Fruit fly (Drosophila melanogaster): ENCODE results near the gene CG31875.
A peak's percentile ranks its signal among the peaks of the same experiment; 100 is the strongest.

Gene CG31875

DNA sequence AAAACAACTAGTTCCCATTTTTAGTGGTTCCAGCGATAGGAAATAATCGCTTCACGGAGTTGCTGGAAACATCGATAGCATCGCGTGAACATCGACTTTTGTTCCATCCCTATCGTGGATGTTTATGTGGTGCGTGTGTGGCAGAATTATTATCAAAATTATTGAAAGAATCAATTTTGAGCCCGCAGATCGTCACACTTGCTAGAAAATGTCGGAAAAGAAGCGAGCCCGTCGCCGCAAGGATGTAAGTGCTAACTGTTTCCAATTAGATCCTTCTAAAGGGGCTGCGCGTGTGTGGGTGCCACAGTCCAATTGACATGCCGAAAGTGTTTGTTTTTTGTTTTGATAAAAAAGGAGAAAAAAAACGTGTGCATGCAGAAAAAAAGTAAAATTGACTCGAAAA, 6.8 kb upstream of the CG31875 start, which contains the start of gene Trp1:
Gene Trp1, plus strand, starts transcription at position 89 of the 403 bp plus-strand sequence.
- TF ChIP-seq tai (GFP tag; optimal IDR thresholded peaks at IDR 0.05) (peak; percentile 61), foxo (GFP tag; optimal IDR thresholded peaks at IDR 0.05) (no peak), Dif (GFP tag; optimal IDR thresholded peaks at IDR 0.05; ENCODE audit: partially characterized antibody) (no peak), br (GFP tag; optimal IDR thresholded peaks at IDR 0.05) (no peak), OdsH (GFP tag; optimal IDR thresholded peaks at IDR 0.05) (no peak), brk (GFP tag; optimal IDR thresholded peaks at IDR 0.05) (peak; percentile 18), Hnf4 (GFP tag; optimal IDR thresholded peaks at IDR 0.05) (peak; percentile 23), psq (GFP tag; optimal IDR thresholded peaks at IDR 0.05) (no peak), Abd-B (GFP tag; optimal IDR thresholded peaks at IDR 0.05) (no peak), Vsx2 (GFP tag; optimal IDR thresholded peaks at IDR 0.05; ENCODE audit: partially characterized antibody) (peak; percentile 57), lola (GFP tag; optimal IDR thresholded peaks at IDR 0.05) (no peak), Mio (GFP tag; optimal IDR thresholded peaks at IDR 0.05) (no peak), HLH106 (tag; optimal IDR thresholded peaks at IDR 0.05) (no peak), woc (GFP tag; optimal IDR thresholded peaks at IDR 0.05) (peak; percentile 12), Hr83 (GFP tag; optimal IDR thresholded peaks at IDR 0.05; ENCODE audit: poor library complexity, severe bottlenecking) (peak; percentile 37), sv (GFP tag; optimal IDR thresholded peaks at IDR 0.05) (no peak)

DNA sequence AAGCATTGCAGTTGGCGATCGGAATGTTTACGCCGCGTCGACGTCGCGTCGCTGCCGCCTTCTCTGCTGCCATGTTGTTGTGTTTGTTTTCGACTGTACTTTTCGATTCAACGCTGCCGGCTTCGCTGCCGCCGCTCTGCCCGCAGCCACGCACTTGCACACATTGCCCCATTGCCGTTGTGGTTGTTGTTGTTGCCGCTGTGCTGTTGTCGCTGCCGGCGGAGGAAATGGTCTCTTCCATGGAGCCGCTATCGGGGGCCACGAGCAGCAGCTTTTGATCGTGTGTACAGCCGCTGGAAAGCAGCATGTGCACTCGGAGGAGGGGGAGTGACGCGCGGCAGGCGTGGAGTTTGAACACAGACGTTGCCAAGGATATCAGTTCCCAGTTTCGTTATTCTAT, 2.0 kb upstream of the CG31875 start:
- TF ChIP-seq ey (GFP tag; optimal IDR thresholded peaks at IDR 0.05): no peak
- TF ChIP-seq Sp1 (GFP tag; optimal IDR thresholded peaks at IDR 0.05): no peak
- no peak for TF ChIP-seq Hnf4 (GFP tag; optimal IDR thresholded peaks at IDR 0.05)
- no peak for TF ChIP-seq Mio (GFP tag; optimal IDR thresholded peaks at IDR 0.05)
- TF ChIP-seq Hr83 (GFP tag; optimal IDR thresholded peaks at IDR 0.05; ENCODE audit: poor library complexity, severe bottlenecking): no peak
- no peak for TF ChIP-seq Dfd (GFP tag; optimal IDR thresholded peaks at IDR 0.05)

DNA sequence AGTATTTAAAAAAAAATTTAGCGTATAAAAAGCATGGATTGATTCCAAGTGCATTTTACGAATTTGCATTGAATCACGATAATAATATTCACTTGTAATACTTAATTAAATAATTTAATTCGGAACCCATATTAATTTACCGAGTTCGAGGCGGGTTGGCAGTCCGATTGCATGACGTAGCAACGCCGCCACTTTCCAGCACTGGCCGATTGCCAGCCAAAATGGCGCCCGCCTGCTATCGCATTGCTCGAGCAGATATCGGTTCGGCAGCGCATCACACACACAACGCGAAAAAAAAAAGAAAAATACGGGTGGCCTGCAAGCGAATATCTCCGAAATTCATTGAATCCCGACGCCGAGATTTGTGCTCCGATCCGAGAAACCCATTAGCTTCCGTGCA, 1.1 kb upstream of the CG31875 start, which contains the start of gene Ndf:
Gene Ndf, plus strand, starts transcription at position 240 of the 400 bp plus-strand sequence.
- TF ChIP-seq Rel (GFP tag; optimal IDR thresholded peaks at IDR 0.05) (no peak), Rel (tag; optimal IDR thresholded peaks at IDR 0.05) (no peak), psq (GFP tag; optimal IDR thresholded peaks at IDR 0.05) (peak; percentile 28), Dif (GFP tag; optimal IDR thresholded peaks at IDR 0.05; ENCODE audit: partially characterized antibody) (peak; percentile 6), lola (GFP tag; optimal IDR thresholded peaks at IDR 0.05) (no peak), Abd-B (GFP tag; optimal IDR thresholded peaks at IDR 0.05) (no peak), GATAd (GFP tag; optimal IDR thresholded peaks at IDR 0.05) (peak; percentile 4), pan (optimal IDR thresholded peaks at IDR 0.05) (no peak), Dfd (GFP tag; optimal IDR thresholded peaks at IDR 0.05) (no peak), CG9705 (GFP tag; optimal IDR thresholded peaks at IDR 0.05) (peak; percentile 60), ey (GFP tag; optimal IDR thresholded peaks at IDR 0.05) (peak; percentile 36), sv (GFP tag; optimal IDR thresholded peaks at IDR 0.05) (peak; percentile 39), CG32264 (GFP tag; optimal IDR thresholded peaks at IDR 0.05) (no peak), dl (GFP tag; optimal IDR thresholded peaks at IDR 0.05; ENCODE audit: insufficient read depth in 1 of 2, partially characterized antibody in 2 of 2) (no peak), foxo (GFP tag; optimal IDR thresholded peaks at IDR 0.05) (peak in 1 of 2 experiments; percentile 77), dsf (GFP tag; optimal IDR thresholded peaks at IDR 0.05; ENCODE audit: borderline replicate concordance) (no peak), usp (GFP tag; optimal IDR thresholded peaks at IDR 0.05) (no peak), Jra (GFP tag; optimal IDR thresholded peaks at IDR 0.05) (peak; percentile 41), CrebA (GFP tag; optimal IDR thresholded peaks at IDR 0.05; ENCODE audit: borderline replicate concordance) (no peak), woc (GFP tag; optimal IDR thresholded peaks at IDR 0.05) (peak; percentile 59), dmrt93B (GFP tag; optimal IDR thresholded peaks at IDR 0.05) (peak; percentile 57), Sp1 (GFP tag; optimal IDR thresholded peaks at IDR 0.05) (peak; percentile 62), br (GFP tag; optimal IDR thresholded peaks at IDR 0.05) (peak; percentile 62), jim (GFP tag; optimal IDR thresholded peaks at IDR 0.05) (peak; percentile 62), Hnf4 (GFP tag; optimal IDR thresholded peaks at IDR 0.05) (peak; percentile 66), Hr83 (GFP tag; optimal IDR thresholded peaks at IDR 0.05; ENCODE audit: poor library complexity, severe bottlenecking) (peak; percentile 96), fru (GFP tag; optimal IDR thresholded peaks at IDR 0.05) (no peak), rgr (GFP tag; optimal IDR thresholded peaks at IDR 0.05) (peak; percentile 81), Hr78 (GFP tag; optimal IDR thresholded peaks at IDR 0.05) (no peak), Myc (optimal IDR thresholded peaks at IDR 0.05) (peak; percentile 5), brk (GFP tag; optimal IDR thresholded peaks at IDR 0.05) (peak; percentile 54), OdsH (GFP tag; optimal IDR thresholded peaks at IDR 0.05) (peak; percentile 55), HLH106 (tag; optimal IDR thresholded peaks at IDR 0.05) (peak; percentile 62), h (GFP tag; optimal IDR thresholded peaks at IDR 0.05) (peak; percentile 78), N (GFP tag; optimal IDR thresholded peaks at IDR 0.05) (no peak), Vsx2 (GFP tag; optimal IDR thresholded peaks at IDR 0.05; ENCODE audit: partially characterized antibody) (peak; percentile 58)
